Worm (Caenorhabditis elegans) whole organism, young adult: Measurements from ENCODE around the gene spp-10.

ENCODE experiments used
- B0019.2 ChIP-seq: fragments of 200-800 bp; sonication (Bioruptor generic); conservative IDR thresholded peaks from 2 replicates; pipeline ENCODE4 v1.3.6; 2022; ENCODE audit warnings: missing genetic modification reagents, missing genetic modification characterization, missing compliant biosample characterization
- B0336.3 ChIP-seq: fragments of 200-800 bp; sonication (Bioruptor generic); IDR thresholded peaks from 2 replicates; pipeline ENCODE4 v1.3.6; 2022; ENCODE audit warnings: missing genetic modification characterization, missing compliant biosample characterization
- C17E4.6 ChIP-seq: fragments of 200-800 bp; sonication (Bioruptor generic); IDR thresholded peaks from 2 replicates; pipeline ENCODE4 v1.3.6; 2022; ENCODE audit warnings: missing genetic modification reagents, missing genetic modification characterization, missing compliant biosample characterization
- D2030.7 ChIP-seq: fragments of 200-800 bp; sonication (Bioruptor generic); IDR thresholded peaks from 2 replicates; pipeline ENCODE4 v1.3.6; 2022; ENCODE audit warnings: missing genetic modification reagents, missing genetic modification characterization, missing compliant biosample characterization
- F10E7.11 ChIP-seq: sonication (generic microtip); optimal IDR thresholded peaks from 2 replicates; lab custom pipeline; 2017; ENCODE audit warnings: mild to moderate bottlenecking, missing genetic modification characterization, moderate library complexity, missing compliant biosample characterization
- F33H1.4 ChIP-seq: fragments of 200-800 bp; sonication (Bioruptor generic); IDR thresholded peaks from 2 replicates; pipeline ENCODE4 v1.3.6; 2022; ENCODE audit warnings: missing genetic modification reagents, missing genetic modification characterization, missing compliant biosample characterization
- F49E8.2 ChIP-seq: sonication (generic microtip); optimal IDR thresholded peaks from 3 replicates; lab custom pipeline; 2017; ENCODE audit warnings: missing genetic modification characterization, mild to moderate bottlenecking, missing compliant biosample characterization, antibody characterized with exemption, moderate library complexity; ENCODE audit not compliant: insufficient read depth
- F52B5.7 ChIP-seq: sonication (generic microtip); optimal IDR thresholded peaks from 2 replicates; lab custom pipeline; 2016; ENCODE audit warnings: mild to moderate bottlenecking, missing genetic modification characterization, missing compliant biosample characterization
- F55B11.4 ChIP-seq: sonication (generic microtip); optimal IDR thresholded peaks from 2 replicates; lab custom pipeline; 2016; ENCODE audit warnings: missing compliant biosample characterization, missing genetic modification characterization, borderline replicate concordance; ENCODE audit not compliant: insufficient read depth
- F57A8.1 ChIP-seq: fragments of 200-800 bp; sonication (Bioruptor generic); optimal IDR thresholded peaks from 2 replicates; lab custom pipeline; 2018; ENCODE audit warnings: mild to moderate bottlenecking, missing genetic modification characterization, moderate library complexity, missing compliant biosample characterization
- F57C9.4 ChIP-seq: sonication (generic microtip); optimal IDR thresholded peaks from 2 replicates; lab custom pipeline; 2017; ENCODE audit warnings: mild to moderate bottlenecking, missing genetic modification characterization, missing compliant biosample characterization
- K11D2.4 ChIP-seq: fragments of 200-800 bp; sonication (Bioruptor generic); IDR thresholded peaks from 2 replicates; pipeline ENCODE4 v1.3.6; 2022; ENCODE audit warnings: missing genetic modification reagents, missing genetic modification characterization, missing compliant biosample characterization
- K12H6.12 ChIP-seq: fragments of 200-800 bp; sonication (Bioruptor generic); optimal IDR thresholded peaks from 2 replicates; lab custom pipeline; 2018; ENCODE audit warnings: mild to moderate bottlenecking, missing genetic modification characterization, missing compliant biosample characterization
- T07F8.4 ChIP-seq: sonication (generic microtip); optimal IDR thresholded peaks from 2 replicates; lab custom pipeline; 2016; ENCODE audit warnings: mild to moderate bottlenecking, missing genetic modification characterization, moderate library complexity, missing compliant biosample characterization
- ZK185.1 ChIP-seq: sonication (generic microtip); optimal IDR thresholded peaks from 2 replicates; lab custom pipeline; 2016; ENCODE audit warnings: mild to moderate bottlenecking, missing genetic modification characterization, missing compliant biosample characterization; ENCODE audit not compliant: poor library complexity, severe bottlenecking
- aptf-3 ChIP-seq: fragments of 200-800 bp; sonication (Bioruptor generic); IDR thresholded peaks from 2 replicates; pipeline ENCODE4 v1.3.6; 2022; ENCODE audit warnings: missing genetic modification characterization, missing compliant biosample characterization
- atf-7 ChIP-seq: sonication (generic microtip); optimal IDR thresholded peaks from 2 replicates; lab custom pipeline; 2017; ENCODE audit warnings: mild to moderate bottlenecking, missing genetic modification characterization, missing compliant biosample characterization
- cebp-2 ChIP-seq: fragments of 200-800 bp; sonication (Bioruptor generic); IDR thresholded peaks from 2 replicates; pipeline ENCODE4 v1.3.6; 2022; ENCODE audit warnings: missing genetic modification characterization, missing compliant biosample characterization
- ceh-100 ChIP-seq: fragments of 200-800 bp; sonication (Bioruptor generic); IDR thresholded peaks from 2 replicates; pipeline ENCODE4 v1.3.6; 2022; ENCODE audit warnings: missing genetic modification reagents, missing genetic modification characterization, missing compliant biosample characterization
- ceh-40 ChIP-seq: fragments of 200-800 bp; sonication (Bioruptor generic); IDR thresholded peaks from 2 replicates; pipeline ENCODE4 v1.3.6; 2022; ENCODE audit warnings: missing genetic modification characterization, missing compliant biosample characterization
- ceh-79 ChIP-seq: sonication (generic microtip); optimal IDR thresholded peaks from 2 replicates; lab custom pipeline; 2017; ENCODE audit warnings: mild to moderate bottlenecking, missing genetic modification characterization, missing compliant biosample characterization
- efl-1 ChIP-seq: fragments of 150-350 bp; optimal IDR thresholded peaks from 2 replicates; lab custom pipeline; 2014; ENCODE audit warnings: missing biosample characterization, missing genetic modification reagents, missing genetic modification characterization
- egrh-3 ChIP-seq: fragments of 200-800 bp; sonication (Bioruptor generic); IDR thresholded peaks from 2 replicates; pipeline ENCODE4 v1.3.6; 2022; ENCODE audit warnings: missing genetic modification reagents, missing genetic modification characterization, missing compliant biosample characterization
- ets-4 ChIP-seq: fragments of 200-800 bp; sonication (Bioruptor generic); optimal IDR thresholded peaks from 2 replicates; lab custom pipeline; 2018; ENCODE audit warnings: mild to moderate bottlenecking, missing genetic modification characterization, missing compliant biosample characterization
- gei-17 ChIP-seq: fragments of 200-800 bp; sonication (Bioruptor generic); optimal IDR thresholded peaks from 2 replicates; lab custom pipeline; 2018; ENCODE audit warnings: mild to moderate bottlenecking, missing genetic modification characterization, missing compliant biosample characterization
- hrde-1 ChIP-seq: sonication (generic microtip); optimal IDR thresholded peaks from 2 replicates; lab custom pipeline; 2016; ENCODE audit warnings: missing genetic modification characterization, mild to moderate bottlenecking, missing compliant biosample characterization, moderate library complexity, missing genotype, missing genetic modification reagents, borderline replicate concordance
- hsf-1 ChIP-seq: fragments of 200-800 bp; sonication (Bioruptor generic); IDR thresholded peaks from 2 replicates; pipeline ENCODE4 v1.3.6; 2022; ENCODE audit warnings: missing genetic modification reagents, missing genetic modification characterization, missing compliant biosample characterization
- lag-1 ChIP-seq: fragments of 200-800 bp; sonication (Bioruptor generic); IDR thresholded peaks from 2 replicates; pipeline ENCODE4 v1.3.6; 2022; ENCODE audit warnings: missing genetic modification reagents, missing genetic modification characterization, missing compliant biosample characterization
- let-526 ChIP-seq: fragments of 200-800 bp; sonication (Bioruptor generic); IDR thresholded peaks from 2 replicates; pipeline ENCODE4 v1.3.6; 2022; ENCODE audit warnings: missing genetic modification reagents, missing genetic modification characterization, missing compliant biosample characterization
- lsy-27 ChIP-seq: sonication (generic microtip); optimal IDR thresholded peaks from 2 replicates; lab custom pipeline; 2017; ENCODE audit warnings: missing genetic modification characterization, mild to moderate bottlenecking, missing compliant biosample characterization, antibody characterized with exemption, missing genotype, borderline replicate concordance; ENCODE audit not compliant: insufficient read depth
- madf-3 ChIP-seq: fragments of 200-800 bp; sonication (Bioruptor generic); IDR thresholded peaks from 2 replicates; pipeline ENCODE4 v1.3.6; 2022; ENCODE audit warnings: missing genetic modification reagents, missing genetic modification characterization, missing compliant biosample characterization
- mes-4 ChIP-seq: sonication (generic microtip); optimal IDR thresholded peaks from 2 replicates; lab custom pipeline; 2016; ENCODE audit warnings: missing genotype, missing genetic modification characterization, missing compliant biosample characterization
- mxl-1 ChIP-seq: sonication (generic microtip); optimal IDR thresholded peaks from 2 replicates; lab custom pipeline; 2016; ENCODE audit warnings: missing genetic modification characterization, missing compliant biosample characterization
- nfya-2 ChIP-seq: fragments of 200-800 bp; sonication (Bioruptor generic); IDR thresholded peaks from 2 replicates; pipeline ENCODE4 v1.3.6; 2022; ENCODE audit warnings: missing genetic modification reagents, missing genetic modification characterization, missing compliant biosample characterization
- nfyb-1 ChIP-seq: fragments of 200-800 bp; sonication (Bioruptor generic); IDR thresholded peaks from 2 replicates; pipeline ENCODE4 v1.3.6; 2022; ENCODE audit warnings: missing genetic modification reagents, missing genetic modification characterization, missing compliant biosample characterization
- nhr-27 ChIP-seq: fragments of 200-800 bp; sonication (Bioruptor generic); optimal IDR thresholded peaks from 2 replicates; lab custom pipeline; 2018; ENCODE audit warnings: mild to moderate bottlenecking, missing genetic modification characterization, moderate library complexity, missing compliant biosample characterization
- pbrm-1 ChIP-seq: fragments of 200-800 bp; sonication (Bioruptor generic); IDR thresholded peaks from 2 replicates; pipeline ENCODE4 v1.3.6; 2022; ENCODE audit warnings: missing genetic modification reagents, missing genetic modification characterization, missing compliant biosample characterization
- rcor-1 ChIP-seq: fragments of 200-800 bp; sonication (Bioruptor generic); IDR thresholded peaks from 2 replicates; pipeline ENCODE4 v1.3.6; 2022; ENCODE audit warnings: missing genetic modification reagents, missing genetic modification characterization, missing compliant biosample characterization
- rpc-1 ChIP-seq, 2 experiments: fragments of 150-350 bp in 1 of 2; sonication (generic microtip) in 1 of 2; optimal IDR thresholded peaks; 2 replicates each; lab custom pipeline; 2014 to 2018; ENCODE audit warnings: missing biosample characterization in 1 of 2, missing genetic modification characterization in 1 of 2, missing genetic modification reagents in 1 of 2, missing genotype in 1 of 2
- sdz-38 ChIP-seq: sonication (generic microtip); optimal IDR thresholded peaks from 2 replicates; lab custom pipeline; 2016; ENCODE audit warnings: missing genotype, missing genetic modification characterization, missing compliant biosample characterization
- snpc-1.1 ChIP-seq: sonication (generic microtip); optimal IDR thresholded peaks from 2 replicates; lab custom pipeline; 2017; ENCODE audit warnings: missing genetic modification characterization, mild to moderate bottlenecking, missing compliant biosample characterization, antibody characterized with exemption, moderate library complexity, missing genotype, missing genetic modification reagents; ENCODE audit not compliant: insufficient read depth
- sptf-2 ChIP-seq: fragments of 200-800 bp; sonication (Bioruptor generic); optimal IDR thresholded peaks from 2 replicates; lab custom pipeline; 2018; ENCODE audit warnings: mild to moderate bottlenecking, missing genetic modification characterization, missing compliant biosample characterization
- tbx-9 ChIP-seq: sonication (generic microtip); optimal IDR thresholded peaks from 2 replicates; lab custom pipeline; 2016; ENCODE audit warnings: borderline replicate concordance, missing genetic modification characterization, inconsistent platforms, missing compliant biosample characterization
- tlf-1 ChIP-seq: fragments of 200-800 bp; sonication (Bioruptor generic); optimal IDR thresholded peaks from 2 replicates; lab custom pipeline; 2018; ENCODE audit warnings: mild to moderate bottlenecking, missing genetic modification characterization, missing compliant biosample characterization
- ztf-22 ChIP-seq: fragments of 200-800 bp; sonication (Bioruptor generic); optimal IDR thresholded peaks from 2 replicates; lab custom pipeline; 2018; ENCODE audit warnings: mild to moderate bottlenecking, missing genetic modification characterization, moderate library complexity, missing compliant biosample characterization
- ztf-6 ChIP-seq: fragments of 200-800 bp; sonication (Bioruptor generic); IDR thresholded peaks from 2 replicates; pipeline ENCODE4 v1.3.6; 2022; ENCODE audit warnings: missing genetic modification reagents, missing genetic modification characterization, missing compliant biosample characterization

Gene spp-10

DNA sequence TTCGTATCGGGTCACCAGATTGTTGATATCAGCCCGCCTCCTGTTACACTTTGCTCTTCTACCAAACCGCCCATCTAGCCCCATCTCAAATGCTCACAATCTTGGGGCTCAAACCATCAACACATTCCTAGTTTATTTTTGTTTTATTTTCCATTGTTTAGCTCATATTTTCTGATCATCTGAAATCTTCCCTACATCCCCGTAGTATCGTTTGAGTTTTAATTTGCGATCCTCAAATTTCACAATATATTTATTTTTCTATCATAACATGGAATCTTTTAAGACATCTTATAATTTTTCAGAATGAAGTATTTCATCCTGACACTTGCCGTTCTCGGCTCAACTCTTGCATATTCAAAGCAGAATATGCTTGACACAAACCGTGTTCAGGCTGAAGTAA, at the start of gene spp-10:
Gene spp-10, plus strand, starts transcription at position 301 of the 400 bp plus-strand sequence.
- no peak for TF ChIP-seq nfya-2
- TF ChIP-seq B0336.3 (GFP tag; lab: Robert Waterston, UW), result no peak
- no peak for TF ChIP-seq ceh-100
- TF ChIP-seq lag-1 (GFP tag; lab: Robert Waterston, UW), result no peak
- TF ChIP-seq F55B11.4 (tag; lab: Kevin White, UChicago), result no peak
- TF ChIP-seq sdz-38 (tag; lab: Kevin White, UChicago), result no peak
- no peak for TF ChIP-seq ceh-79 (tag; lab: Kevin White, UChicago)
- no peak for TF ChIP-seq F52B5.7

DNA sequence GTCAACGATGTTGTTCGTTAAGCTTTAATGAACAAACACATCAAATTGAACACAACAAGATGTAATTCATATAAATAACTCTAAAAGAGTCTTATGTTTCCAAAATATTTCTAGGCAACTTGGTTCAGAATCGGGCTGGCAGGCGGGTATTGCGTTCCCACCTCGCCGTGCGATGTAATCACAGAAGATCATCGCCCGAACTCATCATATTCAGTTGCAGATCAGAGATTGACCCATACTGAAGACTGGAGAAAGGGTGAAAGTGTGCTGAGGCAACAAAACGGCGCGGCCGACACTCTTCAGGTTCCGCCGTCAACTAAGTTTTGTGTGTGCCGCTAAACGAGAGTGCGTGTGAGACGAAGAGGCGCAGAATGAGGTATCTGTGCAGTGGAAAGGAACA, 48.5 kb upstream of the spp-10 start:
- TF ChIP-seq madf-3 (GFP tag; lab: Robert Waterston, UW) (peak; percentile 88), aptf-3 (GFP tag; lab: Robert Waterston, UW) (no peak), C17E4.6 (GFP tag; lab: Robert Waterston, UW) (peak; percentile 95), tbx-9 (tag; lab: Kevin White, UChicago) (peak; percentile 46), ceh-100 (peak; percentile 76), ztf-22 (GFP tag; lab: Kevin White, UChicago) (peak; percentile 60), ZK185.1 (tag; lab: Kevin White, UChicago) (peak; percentile 85), T07F8.4 (tag; lab: Kevin White, UChicago) (peak; percentile 66), F49E8.2 (peak; percentile 92), mxl-1 (no peak), pbrm-1 (peak; percentile 99), lsy-27 (tag; lab: Kevin White, UChicago) (no peak), D2030.7 (peak; percentile 98), ceh-40 (GFP tag; lab: Robert Waterston, UW) (no peak), hsf-1 (GFP tag; lab: Robert Waterston, UW) (peak; percentile 87), efl-1 (GFP tag; lab: Kevin White, UChicago) (peak; percentile 46), F57A8.1 (GFP tag; lab: Kevin White, UChicago) (peak; percentile 55), rcor-1 (GFP tag; lab: Robert Waterston, UW) (peak; percentile 97), F33H1.4 (peak; percentile 81), tlf-1 (GFP tag; lab: Kevin White, UChicago) (peak; percentile 84), B0019.2 (peak; percentile 85), cebp-2 (GFP tag; lab: Robert Waterston, UW) (peak; percentile 80; the same call in 1 of the 2 replicates), nfyb-1 (GFP tag; lab: Robert Waterston, UW) (peak; percentile 95), F57C9.4 (tag; lab: Kevin White, UChicago) (no peak), nhr-27 (tag; lab: Kevin White, UChicago) (no peak), let-526 (GFP tag; lab: Robert Waterston, UW) (no peak), F10E7.11 (tag; lab: Kevin White, UChicago) (peak; percentile 59), ets-4 (GFP tag; lab: Kevin White, UChicago) (peak; percentile 74), ztf-6 (GFP tag; lab: Robert Waterston, UW) (no peak), sptf-2 (no peak), F52B5.7 (peak; percentile 70), nfya-2 (no peak), K11D2.4 (GFP tag; lab: Robert Waterston, UW) (peak; percentile 61), K12H6.12 (tag; lab: Kevin White, UChicago) (peak; percentile 66), mes-4 (tag; lab: Kevin White, UChicago) (peak; percentile 83), gei-17 (GFP tag; lab: Kevin White, UChicago) (peak; percentile 58), egrh-3 (peak; percentile 71), atf-7 (tag; lab: Kevin White, UChicago) (peak; percentile 47), rpc-1 (optimal IDR thresholded peaks at IDR 0.05; lab: Kevin White, UChicago) (no peak), rpc-1 (tag; optimal IDR thresholded peaks at IDR 0.05; lab: Kevin White, UChicago) (peak; percentile 18), snpc-1.1 (tag; lab: Kevin White, UChicago) (peak; percentile 99), hrde-1 (tag; lab: Kevin White, UChicago) (peak; percentile 56)
